Fruit fly (Drosophila melanogaster) whole organism, wandering third instar larva: Measurements from ENCODE around the gene PIG-B.

ENCODE experiments used
- Abd-B ChIP-seq: fragments of >200 bp; optimal IDR thresholded peaks from 2 replicates; lab custom pipeline; 2017; ENCODE audit warnings: missing biosample characterization, missing genetic modification characterization
- CG32264 ChIP-seq: fragments of 200-800 bp; sonication (Bioruptor generic); optimal IDR thresholded peaks from 2 replicates; lab custom pipeline; 2016; ENCODE audit warnings: missing biosample characterization, missing genetic modification characterization
- CG9705 ChIP-seq: fragments of 200-800 bp; sonication (Bioruptor generic); optimal IDR thresholded peaks from 2 replicates; lab custom pipeline; 2018; ENCODE audit warnings: missing biosample characterization, mild to moderate bottlenecking, missing genetic modification characterization
- CrebA ChIP-seq: fragments of 200-800 bp; sonication (Bioruptor generic); optimal IDR thresholded peaks from 2 replicates; lab custom pipeline; 2016; ENCODE audit warnings: missing biosample characterization, mild to moderate bottlenecking, missing genetic modification characterization, borderline replicate concordance
- GATAd ChIP-seq: sonication (Bioruptor generic); optimal IDR thresholded peaks from 2 replicates; lab custom pipeline; 2016; ENCODE audit warnings: missing biosample characterization, missing genetic modification characterization
- Hr78 ChIP-seq: fragments of >200 bp; optimal IDR thresholded peaks from 2 replicates; lab custom pipeline; 2017; ENCODE audit warnings: missing biosample characterization, missing genetic modification characterization
- Hr83 ChIP-seq: fragments of 200-300 bp; sonication (Bioruptor generic); optimal IDR thresholded peaks from 2 replicates; lab custom pipeline; 2016; ENCODE audit warnings: missing biosample characterization, mild to moderate bottlenecking, missing genetic modification characterization, moderate library complexity; ENCODE audit not compliant: poor library complexity, severe bottlenecking
- Jra ChIP-seq: sonication (Bioruptor generic); optimal IDR thresholded peaks from 2 replicates; lab custom pipeline; 2016; ENCODE audit warnings: missing biosample characterization, missing genetic modification characterization
- Mio ChIP-seq: sonication (Bioruptor generic); optimal IDR thresholded peaks from 2 replicates; lab custom pipeline; 2016; ENCODE audit warnings: missing biosample characterization, missing genetic modification characterization
- Myc ChIP-seq: fragments of >200 bp; optimal IDR thresholded peaks from 2 replicates; lab custom pipeline; 2017
- N ChIP-seq: fragments of >200 bp; optimal IDR thresholded peaks from 2 replicates; lab custom pipeline; 2018; ENCODE audit warnings: missing biosample characterization, missing external identifiers, missing genetic modification characterization
- OdsH ChIP-seq: fragments of 200-800 bp; sonication (Bioruptor generic); optimal IDR thresholded peaks from 2 replicates; lab custom pipeline; 2016; ENCODE audit warnings: missing biosample characterization, mild to moderate bottlenecking, missing genetic modification characterization
- Rel ChIP-seq, 2 experiments: fragments of 200-800 bp; sonication (Bioruptor generic) in 1 of 2; optimal IDR thresholded peaks; 2 replicates in 1 of 2; 3 replicates in 1 of 2; lab custom pipeline; 2016 to 2019; ENCODE audit warnings: mild to moderate bottlenecking in 2 of 2, missing biosample characterization in 2 of 2, missing genetic modification characterization in 2 of 2, moderate library complexity in 1 of 2
- Sp1 ChIP-seq: fragments of 200-800 bp; sonication (Bioruptor generic); optimal IDR thresholded peaks from 3 replicates; lab custom pipeline; 2019; ENCODE audit warnings: missing biosample characterization, mild to moderate bottlenecking, missing genetic modification characterization, moderate library complexity
- Vsx2 ChIP-seq: fragments of 200-300, 225-300 bp; sonication (Bioruptor generic); optimal IDR thresholded peaks from 2 replicates; lab custom pipeline; 2018; ENCODE audit warnings: missing biosample characterization, missing genetic modification characterization; ENCODE audit not compliant: partially characterized antibody
- br ChIP-seq: fragments of 200-800 bp; sonication (Bioruptor generic); optimal IDR thresholded peaks from 2 replicates; lab custom pipeline; 2016; ENCODE audit warnings: missing biosample characterization, missing genetic modification characterization
- dl ChIP-seq, 2 experiments: fragments of 175-275, 200-275 bp in 1 of 2; fragments of 200-275 bp in 1 of 2; sonication (Bioruptor generic); optimal IDR thresholded peaks; lab custom pipeline; 2018; ENCODE audit warnings: mild to moderate bottlenecking in 2 of 2, missing biosample characterization in 2 of 2, missing genetic modification characterization in 2 of 2, moderate library complexity in 2 of 2; ENCODE audit not compliant: partially characterized antibody in 2 of 2, insufficient read depth in 1 of 2
- dsf ChIP-seq: sonication (Bioruptor generic); optimal IDR thresholded peaks from 2 replicates; lab custom pipeline; 2016; ENCODE audit warnings: missing biosample characterization, missing genetic modification characterization, borderline replicate concordance
- ey ChIP-seq: fragments of 200-800 bp; sonication (Bioruptor generic); optimal IDR thresholded peaks from 2 replicates; lab custom pipeline; 2016; ENCODE audit warnings: missing biosample characterization, missing genetic modification characterization
- foxo ChIP-seq, 2 experiments: fragments of 200-800 bp; sonication (Bioruptor generic); optimal IDR thresholded peaks; 2 replicates in 1 of 2; 3 replicates in 1 of 2; lab custom pipeline; 2016 to 2017; ENCODE audit warnings: missing biosample characterization in 2 of 2, missing genetic modification characterization in 2 of 2
- fru ChIP-seq: fragments of 200-800 bp; sonication (Bioruptor generic); optimal IDR thresholded peaks from 3 replicates; lab custom pipeline; 2016; ENCODE audit warnings: missing biosample characterization, mild to moderate bottlenecking, missing genetic modification characterization
- h ChIP-seq: fragments of 200-800 bp; sonication (Bioruptor generic); optimal IDR thresholded peaks from 3 replicates; lab custom pipeline; 2016; ENCODE audit warnings: missing biosample characterization, mild to moderate bottlenecking, missing genetic modification characterization
- jim ChIP-seq: fragments of 175-275, 200-325 bp; sonication (Bioruptor generic); optimal IDR thresholded peaks from 2 replicates; lab custom pipeline; 2016; ENCODE audit warnings: missing biosample characterization, mild to moderate bottlenecking, missing genetic modification characterization
- lola ChIP-seq: fragments of >200 bp; optimal IDR thresholded peaks from 2 replicates; lab custom pipeline; 2017; ENCODE audit warnings: missing biosample characterization, missing genetic modification characterization
- psq ChIP-seq: fragments of 200-800 bp; sonication (Bioruptor generic); optimal IDR thresholded peaks from 3 replicates; lab custom pipeline; 2017; ENCODE audit warnings: missing biosample characterization, mild to moderate bottlenecking, missing genetic modification characterization, moderate library complexity
- rgr ChIP-seq: fragments of 200-800 bp; sonication (Bioruptor generic); optimal IDR thresholded peaks from 3 replicates; lab custom pipeline; 2016; ENCODE audit warnings: missing biosample characterization, mild to moderate bottlenecking, missing genetic modification characterization
- sage ChIP-seq: fragments of 200-800 bp; sonication (Bioruptor generic); optimal IDR thresholded peaks from 2 replicates; lab custom pipeline; 2016; ENCODE audit warnings: missing biosample characterization, mild to moderate bottlenecking, missing genetic modification characterization
- sv ChIP-seq: fragments of 200-800 bp; sonication (Bioruptor generic); optimal IDR thresholded peaks from 3 replicates; lab custom pipeline; 2016; ENCODE audit warnings: missing biosample characterization, missing genetic modification characterization
- tai ChIP-seq: sonication (Bioruptor generic); optimal IDR thresholded peaks from 2 replicates; lab custom pipeline; 2016; ENCODE audit warnings: missing biosample characterization, missing genetic modification characterization
- usp ChIP-seq: fragments of >200 bp; optimal IDR thresholded peaks from 2 replicates; lab custom pipeline; 2017; ENCODE audit warnings: missing biosample characterization, missing genetic modification characterization
- woc ChIP-seq: sonication (Bioruptor generic); optimal IDR thresholded peaks from 2 replicates; lab custom pipeline; 2016; ENCODE audit warnings: missing biosample characterization, mild to moderate bottlenecking, missing genetic modification characterization

PIG-B gene

dm6 chr3L:3852842-3853241, 41.8 kb downstream of the PIG-B start:
- no peak for TF ChIP-seq Jra (GFP tag; lab: Kevin White, UChicago)
- TF ChIP-seq fru (GFP tag; lab: Kevin White, UChicago): peak; percentile 4
- peak; percentile 24 for TF ChIP-seq rgr

DNA sequence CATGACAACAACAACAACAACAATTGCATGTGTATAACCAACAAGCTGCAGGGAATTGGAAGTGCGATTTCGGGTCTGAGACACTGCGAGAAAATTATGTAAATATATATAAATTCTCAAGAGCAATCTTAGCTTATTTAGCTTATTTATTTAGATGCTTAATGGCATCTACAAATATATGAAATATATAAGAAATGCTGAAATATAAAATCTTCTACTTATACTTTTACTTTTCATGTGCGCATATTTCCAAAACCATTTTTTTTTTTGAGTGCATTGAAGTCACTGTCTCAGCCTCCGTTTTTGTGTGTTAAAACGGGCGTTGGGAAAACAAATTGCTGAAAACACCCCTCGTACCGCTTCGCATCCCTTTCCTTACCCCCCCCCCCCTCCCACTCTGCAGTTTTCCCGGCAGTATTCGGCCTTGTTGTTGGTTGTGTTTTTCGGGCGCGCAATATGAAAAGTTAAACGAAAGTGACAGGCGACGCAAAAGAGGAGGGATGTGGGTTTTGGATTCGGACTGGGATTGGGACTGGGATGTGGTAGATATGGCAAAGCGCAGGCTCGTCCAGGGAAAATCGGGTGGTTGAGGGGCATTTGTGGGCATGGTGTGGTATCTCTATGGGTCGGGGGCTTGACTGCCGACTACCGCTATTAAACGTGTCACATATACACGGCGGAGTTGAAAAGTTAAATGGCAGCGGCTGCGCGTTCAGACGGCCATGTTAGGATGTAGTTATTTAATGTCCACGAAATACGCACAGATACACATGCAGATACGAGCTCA, 44.3 kb downstream of the PIG-B start:
- TF ChIP-seq Jra (GFP tag; lab: Kevin White, UChicago) (no peak), CrebA (GFP tag; lab: Kevin White, UChicago) (no peak), OdsH (GFP tag; lab: Kevin White, UChicago) (peak; percentile 2), Hr78 (GFP tag; lab: Kevin White, UChicago) (no peak), CG32264 (GFP tag; lab: Kevin White, UChicago) (no peak), lola (GFP tag; lab: Kevin White, UChicago) (no peak), Vsx2 (GFP tag; lab: Kevin White, UChicago) (no peak), CG9705 (no peak), h (peak; percentile 9), GATAd (no peak), Myc (lab: Kevin White, UChicago) (no peak), ey (no peak)

- no peak for TF ChIP-seq GATAd
- no peak for TF ChIP-seq Myc (lab: Kevin White, UChicago)
- TF ChIP-seq woc (GFP tag; lab: Kevin White, UChicago): no peak
- TF ChIP-seq h: no peak
- TF ChIP-seq Hr83 (GFP tag; lab: Kevin White, UChicago): no peak
- TF ChIP-seq Hr78 (GFP tag; lab: Kevin White, UChicago): no peak
- TF ChIP-seq usp (GFP tag; lab: Kevin White, UChicago): no peak
- TF ChIP-seq CG9705: no peak
- TF ChIP-seq foxo (GFP tag; optimal IDR thresholded peaks at IDR 0.05; lab: Kevin White, UChicago): no peak
- no peak for TF ChIP-seq sage (GFP tag; lab: Kevin White, UChicago)
- TF ChIP-seq jim (GFP tag; lab: Kevin White, UChicago): no peak
- TF ChIP-seq lola (GFP tag; lab: Kevin White, UChicago): no peak
- TF ChIP-seq Abd-B (GFP tag; lab: Kevin White, UChicago): no peak
Observed at dm6 chr3L:3856004-3856403, 44.9 kb downstream of the PIG-B start.

- TF ChIP-seq br (no peak), woc (GFP tag; lab: Kevin White, UChicago) (no peak), rgr (peak; percentile 41), sv (GFP tag; lab: Kevin White, UChicago) (peak; percentile 45), OdsH (GFP tag; lab: Kevin White, UChicago) (peak; percentile 7)
Observed at dm6 chr3L:3862504-3863380, 51.7 kb downstream of the PIG-B start.

DNA sequence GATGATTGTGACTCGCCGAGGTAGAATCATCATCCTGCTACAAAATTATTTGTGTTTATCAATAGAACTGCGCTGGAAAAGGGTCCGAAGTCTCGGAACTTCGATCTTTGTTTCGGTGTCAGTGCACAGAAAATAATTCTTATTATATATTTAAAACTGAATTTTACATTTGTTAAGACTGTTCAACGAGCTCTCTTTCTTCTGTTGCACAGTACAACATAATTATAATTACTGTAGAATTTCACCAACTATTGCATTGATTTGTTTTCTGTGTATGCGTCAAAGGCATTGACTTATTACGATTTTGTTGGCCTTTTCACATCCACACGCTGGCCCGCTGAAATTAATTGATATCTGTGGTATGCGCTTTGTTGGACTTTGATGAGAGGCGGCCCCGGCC, 52.4 kb downstream of the PIG-B start:
- no peak for TF ChIP-seq psq (GFP tag; lab: Kevin White, UChicago)
- no peak for TF ChIP-seq CG9705
- no peak for TF ChIP-seq GATAd
- TF ChIP-seq Mio (GFP tag; lab: Kevin White, UChicago): no peak
- TF ChIP-seq foxo (GFP tag; optimal IDR thresholded peaks at IDR 0.05; lab: Kevin White, UChicago): peak in 1 of 2 experiments; percentile 3
- peak; percentile 26 for TF ChIP-seq h
- TF ChIP-seq dsf (GFP tag; lab: Kevin White, UChicago): no peak
- no peak for TF ChIP-seq usp (GFP tag; lab: Kevin White, UChicago)
- peak; percentile 10 for TF ChIP-seq rgr
- TF ChIP-seq Rel (GFP tag; optimal IDR thresholded peaks at IDR 0.05; lab: Kevin White, UChicago): no peak
- no peak for TF ChIP-seq Rel (tag; optimal IDR thresholded peaks at IDR 0.05; lab: Kevin White, UChicago)
- no peak for TF ChIP-seq Sp1 (GFP tag; lab: Kevin White, UChicago)
- no peak for TF ChIP-seq Jra (GFP tag; lab: Kevin White, UChicago)
- TF ChIP-seq br: no peak
- TF ChIP-seq sv (GFP tag; lab: Kevin White, UChicago): no peak
- no peak for TF ChIP-seq tai (GFP tag; lab: Kevin White, UChicago)
- TF ChIP-seq N: no peak
- no peak for TF ChIP-seq dl (GFP tag; optimal IDR thresholded peaks at IDR 0.05; lab: Kevin White, UChicago; ENCODE audit: insufficient read depth in 1 of 2, partially characterized antibody in 2 of 2)
- no peak for TF ChIP-seq Hr78 (GFP tag; lab: Kevin White, UChicago)
- TF ChIP-seq fru (GFP tag; lab: Kevin White, UChicago): peak; percentile 28
- TF ChIP-seq Hr83 (GFP tag; lab: Kevin White, UChicago): no peak
- TF ChIP-seq CG32264 (GFP tag; lab: Kevin White, UChicago): no peak
- TF ChIP-seq jim (GFP tag; lab: Kevin White, UChicago): no peak
- TF ChIP-seq, all 38 proteins: peak for 4
